Worm (Caenorhabditis elegans) whole organism, L1 larva: ENCODE results near the gene sams-5.

Experiments
- Y116A8C.19 ChIP-seq: sonication (generic microtip); optimal IDR thresholded peaks from 2 replicates; lab custom pipeline; 2016; ENCODE audit warnings: missing compliant biosample characterization, missing genetic modification characterization, borderline replicate concordance
- aly-2 ChIP-seq: fragments of 150-350 bp; optimal IDR thresholded peaks from 2 replicates; lab custom pipeline; 2014; ENCODE audit warnings: missing biosample characterization, missing genetic modification characterization
- fkh-10 ChIP-seq: sonication (generic microtip); optimal IDR thresholded peaks from 2 replicates; lab custom pipeline; 2017; ENCODE audit warnings: missing biosample characterization, missing genetic modification reagents, missing genetic modification characterization
- nhr-11 ChIP-seq: fragments of 150-350 bp; optimal IDR thresholded peaks from 2 replicates; lab custom pipeline; 2014; ENCODE audit warnings: missing biosample characterization, missing genetic modification characterization
- nhr-90 ChIP-seq: sonication (generic microtip); optimal IDR thresholded peaks from 2 replicates; lab custom pipeline; 2016; ENCODE audit warnings: mild to moderate bottlenecking, missing genetic modification characterization, missing compliant biosample characterization; ENCODE audit not compliant: poor library complexity
- snu-23 ChIP-seq: sonication (generic microtip); optimal IDR thresholded peaks from 2 replicates; lab custom pipeline; 2016; ENCODE audit warnings: missing genetic modification characterization, missing compliant biosample characterization

sams-5 gene

DNA sequence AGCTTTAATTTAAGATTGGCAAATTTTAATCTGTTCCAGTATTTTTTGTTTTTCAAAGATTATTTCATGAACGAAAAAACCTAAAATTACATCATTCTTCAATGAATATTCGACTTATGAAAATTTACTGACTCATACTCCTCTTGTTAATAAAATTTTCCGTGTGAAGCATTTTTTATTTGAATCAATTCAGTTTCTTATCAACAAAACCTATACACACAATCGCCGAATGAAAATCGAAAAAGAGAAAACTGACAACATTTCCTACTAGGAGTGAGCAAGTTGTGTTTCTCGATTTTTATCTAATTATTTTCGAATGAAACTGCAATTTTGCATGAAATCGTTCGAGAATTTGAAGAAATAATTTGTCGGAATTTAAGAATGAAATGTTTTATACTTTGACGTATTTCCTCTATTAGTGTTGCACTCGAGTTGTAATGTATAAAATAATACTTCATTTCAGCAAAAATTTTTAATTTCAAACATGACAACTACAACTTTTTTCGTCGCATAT lies 48.7 kb downstream of the sams-5 start, which contains the start of gene F58F9.4:
Gene F58F9.4 (plus strand): TSS at position 464 of the 514 bp plus-strand sequence.
- no peak for TF ChIP-seq Y116A8C.19 (tag; lab: Kevin White, UChicago)
- no peak for TF ChIP-seq aly-2

- TF ChIP-seq snu-23 (GFP tag; lab: Kevin White, UChicago), result no peak
- TF ChIP-seq nhr-11 (tag; lab: Kevin White, UChicago), result no peak
- TF ChIP-seq nhr-90, result no peak
- TF ChIP-seq fkh-10 (GFP tag; lab: Kevin White, UChicago), result no peak
- TF ChIP-seq, all 84 proteins: peak for 0
Observed at ce11 chrIV:6227974-6228373, 51.3 kb downstream of the sams-5 start, which contains the start of gene C49A9.1. C49A9.1 (plus strand) TSS chrIV:6228190.
